Worm (Caenorhabditis elegans): ENCODE data around the gene twk-42.
A peak's percentile ranks its signal among the peaks of the same experiment; 100 is the strongest.

Gene twk-42

ce11 chrV:17754999-17755398, 22.6 kb upstream of the twk-42 start:
- TF ChIP-seq nhr-28 (tag; optimal IDR thresholded peaks at IDR 0.05) = peak; percentile 66
- TF ChIP-seq daf-16 (GFP tag; optimal IDR thresholded peaks at IDR 0.05) = no peak
- peak; percentile 68 for TF ChIP-seq daf-16 (tag; optimal IDR thresholded peaks at IDR 0.05)
- TF ChIP-seq lin-39 (tag; optimal IDR thresholded peaks at IDR 0.05) = no peak
- peak; percentile 75 for TF ChIP-seq pqm-1 (tag; optimal IDR thresholded peaks at IDR 0.05)
- peak; percentile 42; the same call in 1 of the 2 replicates for TF ChIP-seq dmd-6 (GFP tag; IDR thresholded peaks at IDR 0.05)
- TF ChIP-seq dve-1 (tag; optimal IDR thresholded peaks at IDR 0.05; ENCODE audit: insufficient read depth) = peak; percentile 31

DNA sequence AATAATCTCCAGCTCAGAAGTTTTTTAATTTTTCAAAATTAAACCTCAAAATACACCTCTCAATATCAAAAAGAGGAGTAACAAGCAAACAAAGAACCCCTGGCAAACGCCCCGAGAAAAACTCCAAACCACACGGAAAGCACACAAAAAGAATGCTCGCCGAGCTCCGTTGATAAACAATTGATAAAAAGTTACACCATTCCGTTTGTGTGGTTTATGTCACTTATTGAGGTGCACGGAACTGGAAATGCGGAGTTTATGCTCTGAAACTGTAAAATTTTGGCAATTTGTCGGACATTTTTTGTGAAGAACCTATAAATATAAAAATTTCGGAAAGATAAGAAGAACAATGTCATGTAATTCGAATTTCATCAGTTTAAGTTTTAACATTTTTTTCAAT, 19.9 kb upstream of the twk-42 start:
- TF ChIP-seq ceh-20 (GFP tag; IDR thresholded peaks at IDR 0.05) (0 out of 2 replicates have a peak, but pooled peaks have one; percentile 36), tra-1 (GFP tag; IDR thresholded peaks at IDR 0.05) (peak; percentile 48; the same call in 1 of the 2 replicates), hlh-11 (tag; optimal IDR thresholded peaks at IDR 0.05) (peak; percentile 66), pqm-1 (tag; optimal IDR thresholded peaks at IDR 0.05) (peak; percentile 85), dve-1 (tag; optimal IDR thresholded peaks at IDR 0.05; ENCODE audit: insufficient read depth) (peak; percentile 69), nhr-77 (tag; optimal IDR thresholded peaks at IDR 0.05) (peak; percentile 41), nhr-111 (GFP tag; optimal IDR thresholded peaks at IDR 0.05) (no peak), dmd-6 (GFP tag; IDR thresholded peaks at IDR 0.05) (peak; percentile 84), unc-62 (GFP tag; optimal IDR thresholded peaks at IDR 0.05 in 1 of 2) (no peak), unc-62 (tag; optimal IDR thresholded peaks at IDR 0.05) (no peak), pha-4 (GFP tag; IDR thresholded peaks at IDR 0.05) (no peak), pha-4 (tag; optimal IDR thresholded peaks at IDR 0.05) (peak; percentile 62), Y48G9A.11 (GFP tag; IDR thresholded peaks at IDR 0.05) (no peak), nhr-28 (tag; optimal IDR thresholded peaks at IDR 0.05) (peak; percentile 92), nhr-48 (tag; optimal IDR thresholded peaks at IDR 0.05) (peak; percentile 38), nhr-102 (tag; optimal IDR thresholded peaks at IDR 0.05) (peak; percentile 37), duxl-1 (tag; optimal IDR thresholded peaks at IDR 0.05; ENCODE audit: poor library complexity) (no peak), php-3 (GFP tag; IDR thresholded peaks at IDR 0.05) (0 out of 2 replicates have a peak, but pooled peaks have one; percentile 49), attf-4 (tag; optimal IDR thresholded peaks at IDR 0.05) (no peak), daf-16 (GFP tag; optimal IDR thresholded peaks at IDR 0.05) (no peak), daf-16 (tag; optimal IDR thresholded peaks at IDR 0.05) (peak; percentile 74), ceh-32 (tag; optimal IDR thresholded peaks at IDR 0.05; ENCODE audit: poor library complexity) (no peak), snpc-1.2 (GFP tag; IDR thresholded peaks at IDR 0.05) (no peak), T26A8.4 (GFP tag; IDR thresholded peaks at IDR 0.05) (no peak), mdl-1 (tag; optimal IDR thresholded peaks at IDR 0.05) (no peak)

- TF ChIP-seq hlh-30 (tag; optimal IDR thresholded peaks at IDR 0.05; ENCODE audit: insufficient read depth) (no peak), F44E2.7 (GFP tag; IDR thresholded peaks at IDR 0.05) (no peak), unc-62 (GFP tag; optimal IDR thresholded peaks at IDR 0.05 in 1 of 2) (no peak), unc-62 (tag; optimal IDR thresholded peaks at IDR 0.05) (no peak), ceh-20 (GFP tag; IDR thresholded peaks at IDR 0.05) (no peak), lin-29 (GFP tag; IDR thresholded peaks at IDR 0.05) (no peak), dmd-8 (GFP tag; IDR thresholded peaks at IDR 0.05) (no peak), ceh-62 (tag; optimal IDR thresholded peaks at IDR 0.05) (no peak), fkh-10 (GFP tag; optimal IDR thresholded peaks at IDR 0.05) (peak; percentile 88), lin-1 (GFP tag; IDR thresholded peaks at IDR 0.05) (no peak), nhr-41 (GFP tag; IDR thresholded peaks at IDR 0.05) (no peak), F37D6.2 (tag; optimal IDR thresholded peaks at IDR 0.05) (no peak), ctbp-1 (GFP tag; IDR thresholded peaks at IDR 0.05) (peak; percentile 70), ces-1 (GFP tag; optimal IDR thresholded peaks at IDR 0.05) (peak; percentile 86), arid-1 (GFP tag; conservative IDR thresholded peaks at IDR 0.05) (no peak), vab-7 (GFP tag; IDR thresholded peaks at IDR 0.05) (no peak), mdl-1 (tag; optimal IDR thresholded peaks at IDR 0.05) (no peak), nhr-10 (tag; optimal IDR thresholded peaks at IDR 0.05) (no peak), set-16 (GFP tag; IDR thresholded peaks at IDR 0.05) (peak; percentile 49), rbr-2 (tag; optimal IDR thresholded peaks at IDR 0.05) (peak; percentile 17), egl-27 (tag; optimal IDR thresholded peaks at IDR 0.05) (no peak), ceh-32 (tag; optimal IDR thresholded peaks at IDR 0.05; ENCODE audit: poor library complexity) (peak; percentile 26), mxl-2 (GFP tag; conservative IDR thresholded peaks at IDR 0.05) (no peak), F49E8.2 (tag; optimal IDR thresholded peaks at IDR 0.05; ENCODE audit: borderline replicate concordance) (no peak), ceh-28 (tag; optimal IDR thresholded peaks at IDR 0.05) (no peak), mxl-3 (GFP tag; optimal IDR thresholded peaks at IDR 0.05) (no peak), Y5F2A.4 (GFP tag; optimal IDR thresholded peaks at IDR 0.05) (no peak)
Measured at ce11 chrV:17749181-17749580, 16.8 kb upstream of the twk-42 start, which contains the start of gene R12G8.1. Gene R12G8.1 (minus strand): TSS chrV:17749243.

All from whole organism, L4 larva.